Worm (Caenorhabditis elegans) whole organism, L4 larva: ENCODE results near the gene Y66D12A.19.

Source experiments
- skn-1 ChIP-seq: fragments of 150-350 bp; optimal IDR thresholded peaks from 2 replicates; lab custom pipeline; 2014; ENCODE audit warnings: missing biosample characterization, missing genetic modification characterization
- snpc-4 ChIP-seq: fragments of 150-350 bp; optimal IDR thresholded peaks from 2 replicates; lab custom pipeline; 2014; ENCODE audit warnings: missing biosample characterization, missing genetic modification characterization
- unc-62 ChIP-seq, 3 experiments: fragments of 150-350 bp in 1 of 3; sonication (generic microtip); optimal IDR thresholded peaks in 2 of 3; peaks in 1 of 3; 1 replicate in 1 of 3; 2 replicates in 2 of 3; lab custom pipeline; 2014 to 2017; ENCODE audit warnings: missing biosample characterization in 3 of 3, missing genetic modification characterization in 3 of 3, missing genetic modification reagents in 3 of 3, missing genotype in 1 of 3

- TF ChIP-seq unc-62 (GFP tag; optimal IDR thresholded peaks at IDR 0.05 in 1 of 2; lab: Kevin White, UChicago), result no peak
- no peak for TF ChIP-seq unc-62 (tag; optimal IDR thresholded peaks at IDR 0.05; lab: Kevin White, UChicago)
- TF ChIP-seq snpc-4, result no peak
- TF ChIP-seq skn-1, result no peak
These were observed 1.2 kb downstream of the Y66D12A.19 start for ce11 chrIII:11510120-11510519.
